Worm (Caenorhabditis elegans) whole organism, L4/young adult: ENCODE data around the gene C01G12.9.

ENCODE experiments used
- dao-5 ChIP-seq: sonication (generic microtip); optimal IDR thresholded peaks from 2 replicates; lab custom pipeline; 2016; ENCODE audit warnings: missing genotype, missing genetic modification characterization, moderate library complexity, missing compliant biosample characterization
- him-1 ChIP-seq: sonication (generic microtip); optimal IDR thresholded peaks from 2 replicates; lab custom pipeline; 2016; ENCODE audit warnings: missing genotype, missing genetic modification reagents, missing genetic modification characterization, missing compliant biosample characterization

DNA sequence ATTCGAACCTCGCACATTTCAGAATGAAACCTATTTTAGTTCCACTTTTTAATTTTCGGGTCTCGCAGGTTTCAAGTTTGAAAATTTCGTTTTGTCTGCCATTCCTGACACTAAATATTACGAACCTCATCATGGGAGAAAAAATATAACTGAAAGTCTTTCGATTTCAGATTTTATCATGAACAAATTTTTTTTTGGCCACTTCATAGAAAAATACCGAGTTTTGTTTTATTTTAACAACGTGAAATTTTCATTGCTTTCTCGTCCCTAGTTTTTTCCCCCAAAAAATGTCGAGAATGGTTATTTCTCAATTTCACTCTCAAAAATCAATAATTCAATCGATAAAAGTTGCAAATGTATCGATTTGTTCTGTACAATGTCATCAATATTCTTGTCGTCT lies at the start of gene C01G12.9:
- no peak for TF ChIP-seq him-1 (tag; lab: Kevin White, UChicago)
- no peak for TF ChIP-seq dao-5
